Fruit fly (Drosophila melanogaster) whole organism, embryonic: ENCODE measurements around the gene Obp99d.

Experiments used
- Bdp1 ChIP-seq: fragments of 200-800 bp; sonication (Bioruptor generic); optimal IDR thresholded peaks from 3 replicates; lab custom pipeline; 2016; ENCODE audit warnings: missing biosample characterization, missing genetic modification characterization
- BtbVII ChIP-seq: fragments of 200-800 bp; sonication (Bioruptor generic); optimal IDR thresholded peaks from 3 replicates; lab custom pipeline; 2017; ENCODE audit warnings: missing biosample characterization, mild to moderate bottlenecking, missing genetic modification characterization
- CG10366 ChIP-seq: fragments of 200-800 bp; sonication (Bioruptor generic); IDR thresholded peaks from 2 replicates; pipeline ENCODE4 v1.3.6; 2022; ENCODE audit warnings: missing biosample characterization, missing genetic modification characterization
- CG10565 ChIP-seq: fragments of 200-800 bp; sonication (Bioruptor generic); optimal IDR thresholded peaks from 3 replicates; lab custom pipeline; 2016; ENCODE audit warnings: missing biosample characterization, mild to moderate bottlenecking, missing genetic modification characterization
- CG10959 ChIP-seq: fragments of 200-800 bp; sonication (Bioruptor generic); IDR thresholded peaks from 2 replicates; pipeline ENCODE4 v1.3.6; 2022; ENCODE audit warnings: missing biosample characterization, missing genetic modification characterization
- CG11723 ChIP-seq: fragments of 200-800 bp; sonication (Bioruptor generic); optimal IDR thresholded peaks from 2 replicates; lab custom pipeline; 2017; ENCODE audit warnings: missing biosample characterization, mild to moderate bottlenecking, missing genetic modification characterization
- CG15514 ChIP-seq: fragments of 200-800 bp; sonication (Bioruptor generic); optimal IDR thresholded peaks from 3 replicates; lab custom pipeline; 2017; ENCODE audit warnings: missing biosample characterization, missing genetic modification characterization, mild to moderate bottlenecking, moderate library complexity, missing genetic modification reagents
- CG17802 ChIP-seq: fragments of 200-800 bp; sonication (Bioruptor generic); optimal IDR thresholded peaks from 2 replicates; lab custom pipeline; 2018; ENCODE audit warnings: missing biosample characterization, mild to moderate bottlenecking, missing genetic modification characterization, moderate library complexity
- CG3163 ChIP-seq: fragments of 200-800 bp; sonication (Bioruptor generic); optimal IDR thresholded peaks from 3 replicates; lab custom pipeline; 2016; ENCODE audit warnings: missing biosample characterization, missing genetic modification characterization
- CG3726 ChIP-seq: fragments of 200-800 bp; sonication (Bioruptor generic); IDR thresholded peaks from 3 replicates; pipeline ENCODE4, ENCODE4 v1.3.6; 2022; ENCODE audit warnings: missing biosample characterization, missing genetic modification characterization
- CG3838 ChIP-seq: fragments of 200-800 bp; sonication (Bioruptor generic); optimal IDR thresholded peaks from 3 replicates; lab custom pipeline; 2016; ENCODE audit warnings: missing biosample characterization, missing genetic modification characterization
- CG43689 ChIP-seq: fragments of 200-800 bp; sonication (Bioruptor generic); IDR thresholded peaks from 2 replicates; pipeline ENCODE4 v1.3.6; 2022; ENCODE audit warnings: missing biosample characterization, missing genetic modification characterization
- CG4404 ChIP-seq: fragments of 200-800 bp; sonication (Bioruptor generic); IDR thresholded peaks from 2 replicates; pipeline ENCODE4 v1.3.6; 2022; ENCODE audit warnings: missing biosample characterization, missing genetic modification characterization
- CG4617 ChIP-seq: fragments of 200-800 bp; sonication (Bioruptor generic); optimal IDR thresholded peaks from 3 replicates; lab custom pipeline; 2016; ENCODE audit warnings: missing biosample characterization, missing genetic modification characterization, borderline replicate concordance
- CG5245 ChIP-seq: fragments of 200-800 bp; sonication (Bioruptor generic); optimal IDR thresholded peaks from 3 replicates; lab custom pipeline; 2016; ENCODE audit warnings: missing biosample characterization, missing genetic modification characterization
- CG6683 ChIP-seq: fragments of 200-800 bp; sonication (Bioruptor generic); optimal IDR thresholded peaks from 2 replicates; lab custom pipeline; 2017; ENCODE audit warnings: missing biosample characterization, mild to moderate bottlenecking, missing genetic modification characterization, missing genetic modification reagents
- CG6791 ChIP-seq: fragments of 200-800 bp; sonication (Bioruptor generic); IDR thresholded peaks from 3 replicates; pipeline ENCODE4 v1.3.6; 2022; ENCODE audit warnings: missing biosample characterization, missing genetic modification characterization; ENCODE audit not compliant: partially characterized antibody
- CG7745 ChIP-seq: fragments of 200-800 bp; sonication (Bioruptor generic); optimal IDR thresholded peaks from 2 replicates; lab custom pipeline; 2018; ENCODE audit warnings: missing biosample characterization, mild to moderate bottlenecking, missing genetic modification characterization, moderate library complexity
- CG8290 ChIP-seq, 3 experiments: fragments of 200-800 bp; sonication (Bioruptor generic); optimal IDR thresholded peaks; 2 replicates each; lab custom pipeline; 2016 to 2019; ENCODE audit warnings: missing biosample characterization in 3 of 3, missing genetic modification characterization in 3 of 3, mild to moderate bottlenecking in 2 of 3, moderate library complexity in 1 of 3
- Dfd ChIP-seq, 2 experiments: fragments of >200 bp; optimal IDR thresholded peaks; 2 replicates each; lab custom pipeline; 2017; ENCODE audit warnings: missing biosample characterization in 2 of 2, missing genetic modification characterization in 2 of 2
- Eip74EF ChIP-seq, 2 experiments: fragments of 200-800 bp in 1 of 2; fragments of >200 bp in 1 of 2; sonication (Bioruptor generic) in 1 of 2; optimal IDR thresholded peaks; 2 replicates each; lab custom pipeline; 2017 to 2019; ENCODE audit warnings: missing biosample characterization in 2 of 2, missing genetic modification characterization in 2 of 2, mild to moderate bottlenecking in 1 of 2, moderate library complexity in 1 of 2
- H15 ChIP-seq: fragments of 200-800 bp; sonication (Bioruptor generic); IDR thresholded peaks from 3 replicates; pipeline ENCODE4 v1.3.6; 2022; ENCODE audit warnings: missing biosample characterization, missing genetic modification characterization
- HLH3B ChIP-seq: fragments of 200-800 bp; sonication (Bioruptor generic); IDR thresholded peaks from 2 replicates; pipeline ENCODE4 v1.3.6; 2022; ENCODE audit warnings: missing biosample characterization, missing genetic modification characterization
- HmgD ChIP-seq: fragments of 200-800 bp; sonication (Bioruptor generic); optimal IDR thresholded peaks from 3 replicates; lab custom pipeline; 2016; ENCODE audit warnings: missing biosample characterization, missing genetic modification characterization
- Hr51 ChIP-seq, 2 experiments: fragments of 200-800 bp; sonication (Bioruptor generic); optimal IDR thresholded peaks; 2 replicates in 1 of 2; 3 replicates in 1 of 2; lab custom pipeline; 2016 to 2018; ENCODE audit warnings: missing biosample characterization in 2 of 2, missing genetic modification characterization in 2 of 2, mild to moderate bottlenecking in 1 of 2, moderate library complexity in 1 of 2
- NC2α ChIP-seq: fragments of 200-800 bp; sonication (Bioruptor generic); optimal IDR thresholded peaks from 2 replicates; lab custom pipeline; 2016; ENCODE audit warnings: missing biosample characterization, missing genetic modification characterization
- Nf-YA ChIP-seq: fragments of 200-800 bp; sonication (Bioruptor generic); IDR thresholded peaks from 2 replicates; pipeline ENCODE4 v1.3.6; 2022; ENCODE audit warnings: missing biosample characterization, missing genetic modification characterization
- Nf-YC ChIP-seq: fragments of 200-800 bp; optimal IDR thresholded peaks from 3 replicates; lab custom pipeline; 2019; ENCODE audit warnings: missing biosample characterization, mild to moderate bottlenecking, missing genetic modification characterization, moderate library complexity
- Side ChIP-seq: fragments of 200-800 bp; sonication (Bioruptor generic); optimal IDR thresholded peaks from 2 replicates; lab custom pipeline; 2016; ENCODE audit warnings: missing biosample characterization, missing genetic modification characterization
- Six4 ChIP-seq: fragments of 200-800 bp; sonication (Bioruptor generic); optimal IDR thresholded peaks from 2 replicates; lab custom pipeline; 2016; ENCODE audit warnings: missing biosample characterization, missing genetic modification characterization
- Vsx1 ChIP-seq: fragments of 200-800 bp; sonication (Bioruptor generic); optimal IDR thresholded peaks from 2 replicates; lab custom pipeline; 2017; ENCODE audit warnings: missing biosample characterization, mild to moderate bottlenecking, missing genetic modification characterization, missing genetic modification reagents
- cas ChIP-seq: fragments of 200-800 bp; sonication (Bioruptor generic); IDR thresholded peaks from 2 replicates; pipeline ENCODE4 v1.3.6; 2022; ENCODE audit warnings: missing biosample characterization, missing genetic modification characterization
- cato ChIP-seq: fragments of 200-800 bp; sonication (Bioruptor generic); optimal IDR thresholded peaks from 2 replicates; lab custom pipeline; 2016; ENCODE audit warnings: missing biosample characterization, missing genetic modification characterization, borderline replicate concordance
- en ChIP-seq: fragments of 200-800 bp; sonication (Bioruptor generic); optimal IDR thresholded peaks from 2 replicates; lab custom pipeline; 2016; ENCODE audit warnings: missing biosample characterization, missing genetic modification characterization
- fd3F ChIP-seq: fragments of 200-800 bp; sonication (Bioruptor generic); optimal IDR thresholded peaks from 2 replicates; lab custom pipeline; 2018; ENCODE audit warnings: missing biosample characterization, mild to moderate bottlenecking, missing genetic modification characterization, moderate library complexity
- fu2 ChIP-seq: fragments of 200-800 bp; sonication (Bioruptor generic); optimal IDR thresholded peaks from 2 replicates; lab custom pipeline; 2016; ENCODE audit warnings: missing biosample characterization, missing genetic modification characterization
- ind ChIP-seq: fragments of 200-800 bp; sonication (Bioruptor generic); optimal IDR thresholded peaks from 3 replicates; lab custom pipeline; 2016; ENCODE audit warnings: missing biosample characterization, missing genetic modification characterization
- jigr1 ChIP-seq: fragments of 200-800 bp; sonication (Bioruptor generic); IDR thresholded peaks from 3 replicates; pipeline ENCODE4 v1.3.6; 2022; ENCODE audit warnings: missing biosample characterization, missing genetic modification characterization
- pb ChIP-seq: fragments of 200-800 bp; sonication (Bioruptor generic); optimal IDR thresholded peaks from 3 replicates; lab custom pipeline; 2016; ENCODE audit warnings: missing biosample characterization, missing genetic modification characterization
- scrt ChIP-seq: fragments of 200-800 bp; sonication (Bioruptor generic); optimal IDR thresholded peaks from 2 replicates; lab custom pipeline; 2018; ENCODE audit warnings: missing biosample characterization, mild to moderate bottlenecking, missing genetic modification characterization, moderate library complexity
- sens-2 ChIP-seq: fragments of 200-800 bp; sonication (Bioruptor generic); IDR thresholded peaks from 2 replicates; pipeline ENCODE4 v1.3.6; 2022; ENCODE audit warnings: missing biosample characterization, missing genetic modification characterization
- shn ChIP-seq: fragments of 200-800 bp; sonication (Bioruptor generic); optimal IDR thresholded peaks from 3 replicates; lab custom pipeline; 2016; ENCODE audit warnings: missing biosample characterization, missing genetic modification characterization
- sisA ChIP-seq: fragments of 200-800 bp; sonication (Bioruptor generic); IDR thresholded peaks from 2 replicates; pipeline ENCODE4 v1.3.6; 2022; ENCODE audit warnings: missing biosample characterization, missing genetic modification characterization
- slp2 ChIP-seq: fragments of 200-800 bp; sonication (Bioruptor generic); optimal IDR thresholded peaks from 2 replicates; lab custom pipeline; 2016; ENCODE audit warnings: missing biosample characterization, missing genetic modification characterization
- stwl ChIP-seq: fragments of 200-800 bp; sonication (Bioruptor generic); optimal IDR thresholded peaks from 3 replicates; lab custom pipeline; 2018; ENCODE audit warnings: missing biosample characterization, mild to moderate bottlenecking, missing genetic modification characterization, moderate library complexity
- tap ChIP-seq: fragments of 200-800 bp; optimal IDR thresholded peaks from 3 replicates; lab custom pipeline; 2019; ENCODE audit warnings: missing biosample characterization, mild to moderate bottlenecking, missing genetic modification characterization, moderate library complexity
- tna ChIP-seq: fragments of 200-800 bp; sonication (Bioruptor generic); IDR thresholded peaks from 2 replicates; pipeline ENCODE4 v1.3.6; 2022; ENCODE audit warnings: missing biosample characterization, missing genetic modification characterization; ENCODE audit not compliant: partially characterized antibody
- vfl ChIP-seq: fragments of 200-800 bp; sonication (Bioruptor generic); optimal IDR thresholded peaks from 2 replicates; lab custom pipeline; 2016; ENCODE audit warnings: missing biosample characterization, missing genetic modification characterization
- wek ChIP-seq: fragments of 200-800 bp; sonication (Bioruptor generic); optimal IDR thresholded peaks from 3 replicates; lab custom pipeline; 2018; ENCODE audit warnings: missing biosample characterization, mild to moderate bottlenecking, missing genetic modification characterization, moderate library complexity
- wor ChIP-seq: fragments of 200-800 bp; sonication (Bioruptor generic); IDR thresholded peaks from 2 replicates; pipeline ENCODE4 v1.3.6; 2022; ENCODE audit warnings: missing biosample characterization, missing genetic modification characterization
- zen2 ChIP-seq: fragments of 200-800 bp; sonication (Bioruptor generic); IDR thresholded peaks from 3 replicates; pipeline ENCODE4 v1.3.6; 2022; ENCODE audit warnings: missing biosample characterization, missing genetic modification characterization; ENCODE audit not compliant: partially characterized antibody

The Obp99d gene

DNA sequence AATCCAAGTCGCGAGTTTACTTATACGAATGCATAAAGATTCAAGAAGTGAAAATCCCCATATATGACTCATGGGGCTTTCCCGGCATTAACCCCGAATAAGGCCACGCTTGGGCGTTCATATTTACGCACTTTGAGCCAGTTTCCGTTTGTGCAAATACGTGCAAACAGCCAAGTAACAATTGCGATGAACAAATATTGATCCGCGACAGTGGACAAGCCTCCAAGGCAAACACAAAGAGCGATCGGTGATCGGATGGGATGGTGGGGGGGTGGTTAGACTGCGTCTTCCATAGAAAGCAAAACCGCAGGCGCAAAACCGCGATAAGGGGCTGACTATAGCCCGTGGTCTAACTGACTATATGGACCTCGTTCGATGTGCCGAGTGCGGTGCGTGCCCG lies 42.9 kb downstream of the Obp99d start (continued):
- TF ChIP-seq Nf-YC (tag; lab: Kevin White, UChicago), result no peak
- TF ChIP-seq Nf-YA (GFP tag; lab: Robert Waterston, UW), result no peak
- TF ChIP-seq CG10366 (GFP tag; lab: Robert Waterston, UW), result no peak
- TF ChIP-seq CG43689 (GFP tag; lab: Robert Waterston, UW), result no peak
- TF ChIP-seq pb (GFP tag; lab: Kevin White, UChicago), result no peak
- TF ChIP-seq slp2, result no peak
- TF ChIP-seq BtbVII, result peak; percentile 15
- TF ChIP-seq zen2 (GFP tag; lab: Robert Waterston, UW), result no peak
- TF ChIP-seq CG7745 (tag; lab: Kevin White, UChicago), result no peak
- TF ChIP-seq Six4 (GFP tag; lab: Kevin White, UChicago), result no peak
- no peak for TF ChIP-seq CG6791 (GFP tag; lab: Robert Waterston, UW)
- TF ChIP-seq Bdp1 (GFP tag; lab: Kevin White, UChicago), result no peak
- TF ChIP-seq CG8290 (GFP tag; optimal IDR thresholded peaks at IDR 0.05; lab: Kevin White, UChicago), result no peak
- peak in 1 of 2 experiments; percentile 72 for TF ChIP-seq CG8290 (tag; optimal IDR thresholded peaks at IDR 0.05; lab: Kevin White, UChicago)
- TF ChIP-seq wor (GFP tag; lab: Robert Waterston, UW), result no peak
- TF ChIP-seq CG15514 (GFP tag; lab: Kevin White, UChicago), result no peak
- TF ChIP-seq fu2 (GFP tag; lab: Kevin White, UChicago), result no peak
- TF ChIP-seq Side, result no peak
- TF ChIP-seq cas (GFP tag; lab: Robert Waterston, UW), result no peak
- no peak for TF ChIP-seq cato (GFP tag; lab: Kevin White, UChicago)
- TF ChIP-seq CG10565, result no peak
- TF ChIP-seq CG3726 (GFP tag; lab: Robert Waterston, UW), result 0 out of 3 replicates have a peak, but pooled peaks have one; percentile 30
- no peak for TF ChIP-seq CG3838
- TF ChIP-seq sens-2 (GFP tag; lab: Robert Waterston, UW), result no peak
- no peak for TF ChIP-seq CG6683 (GFP tag; lab: Kevin White, UChicago)
- TF ChIP-seq Vsx1 (GFP tag; lab: Kevin White, UChicago), result peak; percentile 22
- TF ChIP-seq tna (GFP tag; lab: Robert Waterston, UW), result no peak
- TF ChIP-seq CG4617 (GFP tag; lab: Kevin White, UChicago), result no peak
- no peak for TF ChIP-seq HmgD (GFP tag; lab: Kevin White, UChicago)
- no peak for TF ChIP-seq vfl (GFP tag; lab: Kevin White, UChicago)
- peak; percentile 41; the same call in 1 of the 2 replicates for TF ChIP-seq HLH3B (GFP tag; lab: Robert Waterston, UW)
- TF ChIP-seq CG5245, result no peak
- no peak for TF ChIP-seq Hr51 (GFP tag; optimal IDR thresholded peaks at IDR 0.05; lab: Kevin White, UChicago)
- TF ChIP-seq CG4404 (GFP tag; lab: Robert Waterston, UW), result no peak
- TF ChIP-seq shn (GFP tag; lab: Kevin White, UChicago), result no peak
- TF ChIP-seq fd3F (GFP tag; lab: Kevin White, UChicago), result no peak
- TF ChIP-seq NC2α (GFP tag; lab: Kevin White, UChicago), result no peak
- no peak for TF ChIP-seq CG3163 (GFP tag; lab: Kevin White, UChicago)
- no peak for TF ChIP-seq jigr1 (GFP tag; lab: Robert Waterston, UW)
- TF ChIP-seq en (GFP tag; lab: Kevin White, UChicago), result no peak
- no peak for TF ChIP-seq tap (tag; lab: Kevin White, UChicago)
- peak; percentile 0 for TF ChIP-seq CG17802 (tag; lab: Kevin White, UChicago)
- no peak for TF ChIP-seq H15 (GFP tag; lab: Robert Waterston, UW)
- no peak for TF ChIP-seq stwl
- TF ChIP-seq Dfd (GFP tag; optimal IDR thresholded peaks at IDR 0.05; lab: Kevin White, UChicago), result no peak
- no peak for TF ChIP-seq CG10959 (GFP tag; lab: Robert Waterston, UW)
- TF ChIP-seq scrt (GFP tag; lab: Kevin White, UChicago), result no peak
- no peak for TF ChIP-seq ind (GFP tag; lab: Kevin White, UChicago)
- no peak for TF ChIP-seq sisA (GFP tag; lab: Robert Waterston, UW)
- peak; percentile 67 for TF ChIP-seq wek (GFP tag; lab: Kevin White, UChicago)
- peak in 1 of 2 experiments; percentile 3 for TF ChIP-seq Eip74EF (GFP tag; optimal IDR thresholded peaks at IDR 0.05; lab: Kevin White, UChicago)
- no peak for TF ChIP-seq CG11723
